Worm (Caenorhabditis elegans) whole organism, late embryonic: ENCODE results near the gene cyp-25A3.
A peak's percentile ranks its signal among the peaks of the same experiment; 100 is the strongest.

Experiments used
- ahr-1 ChIP-seq: sonication (generic microtip); optimal IDR thresholded peaks from 2 replicates; lab custom pipeline; 2016; ENCODE audit warnings: missing genetic modification characterization, missing compliant biosample characterization
- ceh-9 ChIP-seq: sonication (generic microtip); optimal IDR thresholded peaks from 2 replicates; lab custom pipeline; 2016; ENCODE audit warnings: mild to moderate bottlenecking, missing genetic modification characterization, inconsistent platforms, missing compliant biosample characterization
- dmd-4 ChIP-seq: sonication (generic microtip); optimal IDR thresholded peaks from 2 replicates; lab custom pipeline; 2016; ENCODE audit warnings: borderline replicate concordance, missing genetic modification characterization, missing compliant biosample characterization
- elt-4 ChIP-seq: sonication (generic microtip); optimal IDR thresholded peaks from 2 replicates; lab custom pipeline; 2016; ENCODE audit warnings: missing genetic modification characterization, missing compliant biosample characterization
- fax-1 ChIP-seq: sonication (generic microtip); optimal IDR thresholded peaks from 2 replicates; lab custom pipeline; 2016; ENCODE audit warnings: missing genotype, missing genetic modification characterization, missing compliant biosample characterization
- fkh-10 ChIP-seq: fragments of 150-350 bp; optimal IDR thresholded peaks from 2 replicates; lab custom pipeline; 2014; ENCODE audit warnings: missing biosample characterization, missing genetic modification reagents, missing genetic modification characterization
- lim-6 ChIP-seq: sonication (generic microtip); optimal IDR thresholded peaks from 2 replicates; lab custom pipeline; 2016; ENCODE audit warnings: missing genetic modification characterization, missing compliant biosample characterization
- madf-2 ChIP-seq: sonication (generic microtip); optimal IDR thresholded peaks from 2 replicates; lab custom pipeline; 2017; ENCODE audit warnings: missing genetic modification characterization, missing compliant biosample characterization
- nfya-1 ChIP-seq: sonication (generic microtip); optimal IDR thresholded peaks from 2 replicates; lab custom pipeline; 2017; ENCODE audit warnings: missing genetic modification characterization, mild to moderate bottlenecking, missing compliant biosample characterization, antibody characterized with exemption, moderate library complexity
- nhr-11 ChIP-seq: fragments of 150-350 bp; optimal IDR thresholded peaks from 2 replicates; lab custom pipeline; 2014; ENCODE audit warnings: missing biosample characterization, missing genetic modification characterization
- rnt-1 ChIP-seq: sonication (generic microtip); optimal IDR thresholded peaks from 2 replicates; lab custom pipeline; 2016; ENCODE audit warnings: missing genetic modification characterization, missing compliant biosample characterization

DNA sequence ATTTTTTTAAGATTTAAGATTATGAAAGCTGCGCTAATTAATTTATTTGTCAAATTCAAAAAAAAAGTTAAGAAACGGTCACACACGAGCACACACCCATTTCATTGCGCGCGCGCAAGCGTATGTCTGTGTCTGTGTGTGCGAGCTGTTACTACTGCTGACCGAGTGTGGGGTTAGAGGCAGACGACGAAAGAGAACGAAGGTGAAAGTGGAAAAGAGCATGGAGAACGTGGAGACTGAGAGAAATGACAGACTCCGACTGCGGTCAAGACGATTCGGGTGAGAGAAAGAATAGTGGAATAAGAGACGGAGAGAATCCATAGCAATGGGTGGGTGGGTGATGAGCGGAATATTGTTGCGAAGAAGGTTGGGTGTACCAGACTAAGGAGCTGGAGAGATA is 19.4 kb downstream of the cyp-25A3 start:
- TF ChIP-seq fax-1 (tag; lab: Kevin White, UChicago) (no peak), fkh-10 (no peak), madf-2 (tag; lab: Kevin White, UChicago) (no peak), lim-6 (no peak), nhr-11 (tag; lab: Kevin White, UChicago) (no peak), nfya-1 (tag; lab: Kevin White, UChicago) (peak; percentile 79), ceh-9 (no peak), rnt-1 (tag; lab: Kevin White, UChicago) (peak; percentile 93), elt-4 (tag; lab: Kevin White, UChicago) (no peak), ahr-1 (tag; lab: Kevin White, UChicago) (no peak), dmd-4 (tag; lab: Kevin White, UChicago) (no peak)
